ENCODE assay signal across 4 fruit fly cellular contexts in the genomic region with DNA sequence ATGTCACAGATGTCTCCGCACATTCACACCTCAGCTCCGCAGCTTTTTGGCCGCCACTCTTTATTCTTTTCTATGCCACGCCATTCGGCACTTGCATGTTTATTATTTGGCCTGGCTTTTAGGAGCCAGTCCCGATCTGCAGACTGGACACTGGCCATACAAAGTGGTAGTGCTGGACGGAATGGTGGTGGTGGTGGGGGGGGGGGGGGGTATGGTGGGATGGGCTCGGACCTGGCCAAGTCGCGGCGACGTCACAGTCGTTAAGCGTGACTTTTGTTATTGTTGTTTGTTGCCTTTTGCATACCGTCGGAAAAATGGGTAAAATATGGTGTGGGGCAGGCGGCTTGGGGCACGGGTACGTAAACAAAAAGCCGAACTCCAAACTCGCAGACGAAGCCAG.
TF ChIP-seq lines count a peak whose summit lies in the region.

No protein-coding gene starts in this region.

- no peak for TF ChIP-seq CTCF in whole organism, embryonic (GFP tag; optimal IDR thresholded peaks at IDR 0.05; lab: Kevin White, UChicago)

TF ChIP-seq in whole organism, adult, 20 proteins besides CTCF, POLR2A, EP300 and RAD21:
- TF ChIP-seq Mnt (GFP tag; optimal IDR thresholded peaks at IDR 0.05; lab: Kevin White, UChicago) (no peak), kay (GFP tag; lab: Kevin White, UChicago; ENCODE audit: borderline replicate concordance) (peak; percentile 28)

TF ChIP-seq in whole organism, embryonic, 481 proteins besides CTCF, POLR2A, EP300 and RAD21:
- TF ChIP-seq chn (GFP tag; optimal IDR thresholded peaks at IDR 0.05; lab: Kevin White, UChicago) (no peak), crol (GFP tag; IDR thresholded peaks at IDR 0.05; lab: Robert Waterston, UW) (peak; percentile 59), ranshi (GFP tag; IDR thresholded peaks at IDR 0.05; lab: Robert Waterston, UW) (no peak)

TF ChIP-seq in whole organism, prepupa, 60 proteins besides CTCF, POLR2A, EP300 and RAD21:
- TF ChIP-seq CG6792 (GFP tag; optimal IDR thresholded peaks at IDR 0.05; lab: Kevin White, UChicago) (no peak), CG1621 (tag; optimal IDR thresholded peaks at IDR 0.05; lab: Kevin White, UChicago) (peak; percentile 3), cyc (GFP tag; optimal IDR thresholded peaks at IDR 0.05; lab: Kevin White, UChicago) (no peak), CG10669 (GFP tag; optimal IDR thresholded peaks at IDR 0.05; lab: Kevin White, UChicago) (no peak), Smox (GFP tag; optimal IDR thresholded peaks at IDR 0.05; lab: Kevin White, UChicago) (no peak), ss (GFP tag; optimal IDR thresholded peaks at IDR 0.05; lab: Kevin White, UChicago) (peak in 1 of 2 experiments; percentile 64), dsx (GFP tag; optimal IDR thresholded peaks at IDR 0.05; lab: Kevin White, UChicago; ENCODE audit: poor library complexity, severe bottlenecking) (peak; percentile 89), fkh (GFP tag; optimal IDR thresholded peaks at IDR 0.05; lab: Kevin White, UChicago) (no peak)
TF ChIP-seq in whole organism, prepupa: peak in this region for 3.

TF ChIP-seq in whole organism, pupa, 21 proteins besides CTCF, POLR2A, EP300 and RAD21:
- TF ChIP-seq EcR (GFP tag; optimal IDR thresholded peaks at IDR 0.05; lab: Kevin White, UChicago) (peak; percentile 20), gl (tag; optimal IDR thresholded peaks at IDR 0.05; lab: Kevin White, UChicago) (no peak), CG13204 (GFP tag; optimal IDR thresholded peaks at IDR 0.05; lab: Kevin White, UChicago) (peak; percentile 77), Ets98B (GFP tag; IDR thresholded peaks at IDR 0.05; lab: Robert Waterston, UW) (0 out of 2 replicates have a peak, but pooled peaks have one; percentile 6)
